Worm (Caenorhabditis elegans): ENCODE data around the gene F13D12.8.
A peak's percentile ranks its signal among the peaks of the same experiment; 100 is the strongest.

Gene F13D12.8

DNA sequence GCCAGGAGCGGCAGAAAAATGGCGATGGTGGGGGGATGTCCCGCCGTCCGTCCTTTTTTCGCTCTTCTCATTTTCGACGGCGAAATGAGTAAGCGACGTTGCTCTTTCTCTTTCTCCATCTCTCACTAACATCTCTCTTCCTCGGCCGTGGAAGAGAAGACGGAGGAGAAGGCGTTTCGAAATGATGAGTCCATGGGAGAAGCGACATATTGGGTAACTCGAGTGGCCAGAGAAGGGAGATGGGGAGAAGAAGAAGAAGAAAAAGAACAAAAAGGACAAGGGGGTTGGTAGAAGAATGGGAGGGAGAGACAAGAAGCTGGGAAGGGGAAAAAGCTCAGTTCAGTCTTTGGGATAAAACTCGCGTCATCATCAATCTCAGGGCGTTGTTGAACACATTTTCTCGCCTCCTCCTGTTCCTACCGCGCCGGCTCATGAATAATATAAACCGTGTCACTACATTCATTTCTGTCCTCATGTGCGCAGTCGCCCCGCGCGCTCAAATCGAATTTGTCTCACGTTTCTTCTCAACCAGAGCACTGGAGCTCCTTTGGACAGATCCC, 19.3 kb upstream of the F13D12.8 start (continued):
- TF ChIP-seq odd-2 (tag; optimal IDR thresholded peaks at IDR 0.05), result no peak
- TF ChIP-seq unc-86 (tag; optimal IDR thresholded peaks at IDR 0.05), result no peak
- TF ChIP-seq pros-1 (tag; optimal IDR thresholded peaks at IDR 0.05), result no peak
- no peak for TF ChIP-seq nhr-11 (tag; optimal IDR thresholded peaks at IDR 0.05)
- TF ChIP-seq sdc-2 (tag; optimal IDR thresholded peaks at IDR 0.05), result no peak
- no peak for TF ChIP-seq npax-4 (tag; optimal IDR thresholded peaks at IDR 0.05)
- peak; percentile 46 for TF ChIP-seq nfya-1 (tag; optimal IDR thresholded peaks at IDR 0.05)
- peak; percentile 18 for TF ChIP-seq ceh-18 (tag; optimal IDR thresholded peaks at IDR 0.05)
- no peak for TF ChIP-seq pqm-1 (tag; optimal IDR thresholded peaks at IDR 0.05)
- TF ChIP-seq hlh-15 (tag; optimal IDR thresholded peaks at IDR 0.05), result no peak
- peak; percentile 47 for TF ChIP-seq unc-55 (GFP tag; optimal IDR thresholded peaks at IDR 0.05)
- TF ChIP-seq dve-1 (tag; optimal IDR thresholded peaks at IDR 0.05), result no peak
- TF ChIP-seq sox-2 (GFP tag; IDR thresholded peaks at IDR 0.05), result no peak
- TF ChIP-seq che-1 (tag; optimal IDR thresholded peaks at IDR 0.05), result no peak
- no peak for TF ChIP-seq ama-1 (optimal IDR thresholded peaks at IDR 0.05)
- no peak for TF ChIP-seq nhr-232 (tag; optimal IDR thresholded peaks at IDR 0.05)
- no peak for TF ChIP-seq T23F11.4 (GFP tag; optimal IDR thresholded peaks at IDR 0.05)
- no peak for TF ChIP-seq ceh-24 (tag; optimal IDR thresholded peaks at IDR 0.05)
- no peak for TF ChIP-seq mec-3 (tag; optimal IDR thresholded peaks at IDR 0.05; ENCODE audit: borderline replicate concordance)
- TF ChIP-seq ceh-31 (tag; optimal IDR thresholded peaks at IDR 0.05), result no peak
- no peak for TF ChIP-seq ttx-3 (tag; optimal IDR thresholded peaks at IDR 0.05)
- no peak for TF ChIP-seq ceh-30 (tag; optimal IDR thresholded peaks at IDR 0.05)
- TF ChIP-seq ceh-34 (tag; optimal IDR thresholded peaks at IDR 0.05), result peak; percentile 79
- TF ChIP-seq ceh-14 (tag; optimal IDR thresholded peaks at IDR 0.05), result peak; percentile 35
- TF ChIP-seq ceh-45 (GFP tag; IDR thresholded peaks at IDR 0.05), result no peak
- TF ChIP-seq dmd-4 (tag; optimal IDR thresholded peaks at IDR 0.05; ENCODE audit: borderline replicate concordance), result no peak
- TF ChIP-seq K09A11.1 (tag; optimal IDR thresholded peaks at IDR 0.05; ENCODE audit: insufficient read depth), result no peak
- TF ChIP-seq C38D4.7 (GFP tag; optimal IDR thresholded peaks at IDR 0.05), result no peak
- no peak for TF ChIP-seq ceh-48 (tag; optimal IDR thresholded peaks at IDR 0.05)

DNA sequence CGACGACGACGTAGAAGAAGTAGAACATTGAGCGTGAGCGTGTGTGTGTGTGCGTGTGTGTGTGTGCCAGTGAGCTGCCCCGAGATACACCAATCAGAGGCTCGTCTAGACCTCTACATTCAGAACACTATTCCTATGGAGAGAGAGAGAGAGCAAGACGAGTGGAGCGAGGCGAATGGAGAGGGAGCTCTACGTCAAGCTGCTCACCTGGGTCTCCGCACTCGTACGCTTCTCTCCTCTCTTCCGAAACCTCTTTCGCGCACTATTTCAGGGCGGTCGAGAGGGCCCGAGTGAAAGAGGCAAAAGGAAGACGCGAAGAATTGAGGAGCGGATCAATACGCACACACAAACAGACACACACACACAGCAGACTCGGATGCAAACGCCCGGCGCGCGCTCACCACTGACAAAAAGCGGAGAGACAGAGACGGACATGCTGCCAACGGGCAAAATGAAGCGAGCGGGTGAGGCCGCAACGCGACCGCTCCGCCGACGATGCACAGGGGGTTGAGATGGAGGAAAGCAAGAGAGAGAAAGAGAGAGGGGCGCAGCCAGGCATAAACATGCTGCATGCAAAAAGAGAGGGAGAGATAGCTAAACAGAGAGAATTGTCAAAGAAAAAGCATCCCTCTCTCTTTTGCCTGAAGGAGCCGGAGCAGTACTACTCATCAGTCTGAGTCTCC, 17.2 kb upstream of the F13D12.8 start:
- TF ChIP-seq pag-3 (tag; optimal IDR thresholded peaks at IDR 0.05; ENCODE audit: borderline replicate concordance), result no peak
- no peak for TF ChIP-seq ama-1 (optimal IDR thresholded peaks at IDR 0.05)
- peak; percentile 83 for TF ChIP-seq ceh-14 (tag; optimal IDR thresholded peaks at IDR 0.05)
- peak; percentile 68 for TF ChIP-seq ceh-19 (GFP tag; optimal IDR thresholded peaks at IDR 0.05)
- peak; percentile 99 for TF ChIP-seq nfya-1 (tag; optimal IDR thresholded peaks at IDR 0.05)
- peak; percentile 84 for TF ChIP-seq unc-42 (tag; optimal IDR thresholded peaks at IDR 0.05)
- TF ChIP-seq ref-2 (tag; optimal IDR thresholded peaks at IDR 0.05), result peak; percentile 89
- TF ChIP-seq zip-5 (tag; optimal IDR thresholded peaks at IDR 0.05), result peak; percentile 1
- peak; percentile 77 for TF ChIP-seq dve-1 (tag; optimal IDR thresholded peaks at IDR 0.05)
- peak; percentile 68 for TF ChIP-seq hlh-30 (tag; optimal IDR thresholded peaks at IDR 0.05; ENCODE audit: insufficient read depth)
- TF ChIP-seq fkh-10 (GFP tag; optimal IDR thresholded peaks at IDR 0.05), result no peak
- no peak for TF ChIP-seq sox-4 (tag; optimal IDR thresholded peaks at IDR 0.05)
- TF ChIP-seq nhr-11 (tag; optimal IDR thresholded peaks at IDR 0.05), result no peak
- no peak for TF ChIP-seq ttx-3 (tag; optimal IDR thresholded peaks at IDR 0.05)
- no peak for TF ChIP-seq Y22D7AL.16 (tag; optimal IDR thresholded peaks at IDR 0.05)
- TF ChIP-seq sdc-2 (tag; optimal IDR thresholded peaks at IDR 0.05), result peak; percentile 62
- peak; percentile 61 for TF ChIP-seq pha-2 (tag; optimal IDR thresholded peaks at IDR 0.05)
- TF ChIP-seq hlh-13 (GFP tag; optimal IDR thresholded peaks at IDR 0.05), result no peak
- TF ChIP-seq ahr-1 (tag; optimal IDR thresholded peaks at IDR 0.05), result peak; percentile 20
- TF ChIP-seq hlh-6 (tag; optimal IDR thresholded peaks at IDR 0.05), result no peak
- TF ChIP-seq hlh-8 (tag; optimal IDR thresholded peaks at IDR 0.05), result peak; percentile 74
- TF ChIP-seq ceh-48 (tag; optimal IDR thresholded peaks at IDR 0.05), result peak; percentile 93
- no peak for TF ChIP-seq odd-2 (tag; optimal IDR thresholded peaks at IDR 0.05)
- TF ChIP-seq hlh-15 (tag; optimal IDR thresholded peaks at IDR 0.05), result no peak
- no peak for TF ChIP-seq unc-3 (GFP tag; conservative IDR thresholded peaks at IDR 0.05)
- TF ChIP-seq unc-3 (tag; optimal IDR thresholded peaks at IDR 0.05), result peak; percentile 70
- TF ChIP-seq ceh-31 (tag; optimal IDR thresholded peaks at IDR 0.05), result peak; percentile 94
- TF ChIP-seq pax-1 (tag; optimal IDR thresholded peaks at IDR 0.05), result no peak
- peak; percentile 37 for TF ChIP-seq eyg-1 (tag; optimal IDR thresholded peaks at IDR 0.05)
- TF ChIP-seq ets-4 (tag; optimal IDR thresholded peaks at IDR 0.05), result peak; percentile 78
- peak; percentile 80 for TF ChIP-seq unc-55 (GFP tag; optimal IDR thresholded peaks at IDR 0.05)
- TF ChIP-seq pat-9 (tag; optimal IDR thresholded peaks at IDR 0.05), result no peak
